Worm (Caenorhabditis elegans) whole organism, late embryonic: ENCODE results near the gene F37B12.1.

Experiments
- ama-1 ChIP-seq: fragments of 150-350 bp; optimal IDR thresholded peaks from 2 replicates; lab custom pipeline; 2014
- ceh-14 ChIP-seq: sonication (generic microtip); optimal IDR thresholded peaks from 2 replicates; lab custom pipeline; 2016; ENCODE audit warnings: missing genotype, missing genetic modification characterization, missing compliant biosample characterization
- ceh-24 ChIP-seq: sonication (generic microtip); optimal IDR thresholded peaks from 2 replicates; lab custom pipeline; 2016; ENCODE audit warnings: mild to moderate bottlenecking, missing genetic modification characterization, missing compliant biosample characterization
- ceh-30 ChIP-seq: fragments of 150-350 bp; optimal IDR thresholded peaks from 2 replicates; lab custom pipeline; 2014; ENCODE audit warnings: missing biosample characterization, missing genetic modification characterization
- ceh-6 ChIP-seq: fragments of 200-800 bp; sonication (Bioruptor generic); optimal IDR thresholded peaks from 2 replicates; lab custom pipeline; 2018; ENCODE audit warnings: mild to moderate bottlenecking, missing genetic modification characterization, missing compliant biosample characterization
- fkh-10 ChIP-seq: fragments of 150-350 bp; optimal IDR thresholded peaks from 2 replicates; lab custom pipeline; 2014; ENCODE audit warnings: missing biosample characterization, missing genetic modification reagents, missing genetic modification characterization
- lim-6 ChIP-seq: sonication (generic microtip); optimal IDR thresholded peaks from 2 replicates; lab custom pipeline; 2016; ENCODE audit warnings: missing genetic modification characterization, missing compliant biosample characterization
- nhr-11 ChIP-seq: fragments of 150-350 bp; optimal IDR thresholded peaks from 2 replicates; lab custom pipeline; 2014; ENCODE audit warnings: missing biosample characterization, missing genetic modification characterization
- npax-4 ChIP-seq: sonication (generic microtip); optimal IDR thresholded peaks from 2 replicates; lab custom pipeline; 2016; ENCODE audit warnings: missing genetic modification characterization, missing compliant biosample characterization
- pqm-1 ChIP-seq: sonication (generic microtip); optimal IDR thresholded peaks from 2 replicates; lab custom pipeline; 2016; ENCODE audit warnings: missing genetic modification characterization, missing compliant biosample characterization
- rnt-1 ChIP-seq: sonication (generic microtip); optimal IDR thresholded peaks from 2 replicates; lab custom pipeline; 2016; ENCODE audit warnings: missing genetic modification characterization, missing compliant biosample characterization
- syd-9 ChIP-seq: sonication (generic microtip); optimal IDR thresholded peaks from 2 replicates; lab custom pipeline; 2016; ENCODE audit warnings: mild to moderate bottlenecking, missing genetic modification characterization, moderate library complexity, missing compliant biosample characterization
- unc-55 ChIP-seq: sonication (generic microtip); optimal IDR thresholded peaks from 2 replicates; lab custom pipeline; 2017; ENCODE audit warnings: missing biosample characterization, missing genetic modification reagents, missing genetic modification characterization
- unc-86 ChIP-seq: sonication (generic microtip); optimal IDR thresholded peaks from 2 replicates; lab custom pipeline; 2016; ENCODE audit warnings: missing genetic modification characterization, missing compliant biosample characterization

DNA sequence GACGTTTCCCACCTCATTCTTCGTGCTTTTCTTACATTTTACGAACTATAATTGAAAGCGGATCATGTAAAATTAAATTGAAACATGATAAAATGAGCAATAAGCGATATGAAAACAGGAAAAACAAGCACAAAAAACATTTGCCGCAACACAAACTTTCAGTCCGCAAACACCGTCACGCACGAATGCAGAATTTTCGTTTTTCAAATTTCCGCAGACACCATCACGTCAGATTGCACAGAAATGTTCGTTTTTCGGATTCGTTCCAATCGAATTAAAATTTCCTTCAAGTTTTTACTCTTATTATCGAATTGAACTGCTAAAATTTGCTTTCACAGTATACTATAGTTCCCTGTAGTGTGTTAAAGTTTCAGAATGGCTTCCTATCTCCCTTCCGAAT lies 25.5 kb upstream of the F37B12.1 start, which contains the start of gene chmp-7:
- TF ChIP-seq unc-55 (GFP tag; lab: Kevin White, UChicago), result peak; percentile 87
- no peak for TF ChIP-seq ama-1 (lab: Kevin White, UChicago)
- no peak for TF ChIP-seq ceh-24
- TF ChIP-seq ceh-6 (GFP tag; lab: Kevin White, UChicago), result no peak
- TF ChIP-seq syd-9 (tag; lab: Kevin White, UChicago), result no peak
- peak; percentile 64 for TF ChIP-seq rnt-1 (tag; lab: Kevin White, UChicago)
- TF ChIP-seq nhr-11 (tag; lab: Kevin White, UChicago), result no peak
- TF ChIP-seq ceh-14, result peak; percentile 54
- no peak for TF ChIP-seq npax-4
- TF ChIP-seq ceh-30 (tag; lab: Kevin White, UChicago), result peak; percentile 89
- no peak for TF ChIP-seq fkh-10 (GFP tag; lab: Kevin White, UChicago)
- TF ChIP-seq pqm-1 (tag; lab: Kevin White, UChicago), result no peak
- TF ChIP-seq unc-86, result peak; percentile 42
- no peak for TF ChIP-seq lim-6 (tag; lab: Kevin White, UChicago)
